Fruit fly (Drosophila melanogaster) whole organism, embryonic: Measurements from ENCODE around the gene CG31807.

Experiments used
- Dip2 ChIP-seq: fragments of 200-800 bp; sonication (Bioruptor generic); IDR thresholded peaks from 2 replicates; pipeline ENCODE4 v1.3.6; 2022; ENCODE audit warnings: missing biosample characterization, missing genetic modification characterization
- Hr51 ChIP-seq, 2 experiments: fragments of 200-800 bp; sonication (Bioruptor generic); optimal IDR thresholded peaks; 2 replicates in 1 of 2; 3 replicates in 1 of 2; lab custom pipeline; 2016 to 2018; ENCODE audit warnings: missing biosample characterization in 2 of 2, missing genetic modification characterization in 2 of 2, mild to moderate bottlenecking in 1 of 2, moderate library complexity in 1 of 2

- TF ChIP-seq Dip2 (GFP tag; lab: Robert Waterston, UW): no peak
- no peak for TF ChIP-seq Hr51 (GFP tag; optimal IDR thresholded peaks at IDR 0.05; lab: Kevin White, UChicago)
These were observed 47.1 kb upstream of the CG31807 start, which contains the start of gene CG17996 for dm6 chr2L:16730939-16731338.
